Fruit fly (Drosophila melanogaster): ENCODE results near the gene CG33223.

Gene CG33223

DNA sequence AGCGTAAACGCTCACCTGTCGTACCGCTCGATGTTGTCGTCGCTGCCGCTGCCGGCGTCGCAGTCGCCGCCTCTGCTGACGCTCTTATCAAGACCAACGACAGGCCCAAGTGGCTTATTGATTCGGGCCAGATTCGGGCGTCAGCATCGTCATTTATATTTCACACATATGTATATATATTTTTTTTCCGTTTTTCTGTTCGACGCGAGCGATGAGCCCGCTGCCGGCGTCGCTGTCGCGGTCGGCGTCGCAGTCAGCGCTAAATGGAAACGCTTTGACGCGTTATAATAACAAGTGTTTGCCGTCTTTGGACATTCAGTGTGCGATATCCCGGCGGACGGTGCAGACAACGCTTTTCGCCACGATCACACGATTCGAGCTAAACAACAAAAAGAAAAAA, 18.4 kb upstream of the CG33223 start:
- TF ChIP-seq h (optimal IDR thresholded peaks at IDR 0.05) (no peak), psq (optimal IDR thresholded peaks at IDR 0.05) (no peak)

- no peak for TF ChIP-seq ttk (optimal IDR thresholded peaks at IDR 0.05)
- TF ChIP-seq Myc (optimal IDR thresholded peaks at IDR 0.05) = no peak
- no peak for TF ChIP-seq Sin3A (optimal IDR thresholded peaks at IDR 0.05)
- TF ChIP-seq insv (optimal IDR thresholded peaks at IDR 0.05) = no peak
- no peak for TF ChIP-seq h (optimal IDR thresholded peaks at IDR 0.05)
- no peak for TF ChIP-seq psq (optimal IDR thresholded peaks at IDR 0.05)
Observed at dm6 chrX:8501374-8501773, 17.7 kb upstream of the CG33223 start.

DNA sequence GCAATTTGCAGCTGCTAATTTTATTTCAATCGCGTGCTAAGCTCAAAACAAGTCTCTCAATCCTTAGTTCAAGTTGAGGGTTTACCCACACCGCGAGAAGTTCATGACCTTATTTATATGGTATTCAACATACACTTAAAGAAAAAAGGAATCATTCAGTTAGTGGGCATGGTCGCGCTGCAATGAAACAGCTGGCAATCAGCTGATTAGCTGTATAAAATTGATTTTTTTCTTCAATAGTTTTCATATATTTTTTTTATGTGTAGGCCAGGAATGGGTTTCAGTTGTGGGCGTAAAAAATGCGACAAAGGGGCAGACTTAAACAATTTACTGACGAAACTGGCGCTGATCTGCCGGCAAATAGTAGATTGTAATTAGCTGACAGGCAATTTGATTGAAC, 15.5 kb upstream of the CG33223 start:
- TF ChIP-seq psq (optimal IDR thresholded peaks at IDR 0.05) (no peak), ttk (optimal IDR thresholded peaks at IDR 0.05) (no peak), h (optimal IDR thresholded peaks at IDR 0.05) (no peak)

dm6 chrX:8497604-8498232, 14.0 kb upstream of the CG33223 start:
- no peak for TF ChIP-seq ttk (optimal IDR thresholded peaks at IDR 0.05)
- no peak for TF ChIP-seq h (optimal IDR thresholded peaks at IDR 0.05)
- no peak for TF ChIP-seq Myc (optimal IDR thresholded peaks at IDR 0.05)
- TF ChIP-seq psq (optimal IDR thresholded peaks at IDR 0.05) = no peak
- TF ChIP-seq insv (optimal IDR thresholded peaks at IDR 0.05) = no peak
- no peak for TF ChIP-seq Sin3A (optimal IDR thresholded peaks at IDR 0.05)

- no peak for TF ChIP-seq psq (optimal IDR thresholded peaks at IDR 0.05)
- no peak for TF ChIP-seq h (optimal IDR thresholded peaks at IDR 0.05)
- TF ChIP-seq ttk (optimal IDR thresholded peaks at IDR 0.05) = no peak
- TF ChIP-seq Myc (optimal IDR thresholded peaks at IDR 0.05) = no peak
- TF ChIP-seq insv (optimal IDR thresholded peaks at IDR 0.05) = no peak
- TF ChIP-seq Sin3A (optimal IDR thresholded peaks at IDR 0.05) = no peak
Observed at dm6 chrX:8496362-8496761, 12.7 kb upstream of the CG33223 start.

dm6 chrX:8493473-8493872, 9.8 kb upstream of the CG33223 start:
- TF ChIP-seq h (optimal IDR thresholded peaks at IDR 0.05) (no peak), Myc (optimal IDR thresholded peaks at IDR 0.05) (no peak), Sin3A (optimal IDR thresholded peaks at IDR 0.05) (no peak), ttk (optimal IDR thresholded peaks at IDR 0.05) (no peak), psq (optimal IDR thresholded peaks at IDR 0.05) (no peak), insv (optimal IDR thresholded peaks at IDR 0.05) (no peak)

DNA sequence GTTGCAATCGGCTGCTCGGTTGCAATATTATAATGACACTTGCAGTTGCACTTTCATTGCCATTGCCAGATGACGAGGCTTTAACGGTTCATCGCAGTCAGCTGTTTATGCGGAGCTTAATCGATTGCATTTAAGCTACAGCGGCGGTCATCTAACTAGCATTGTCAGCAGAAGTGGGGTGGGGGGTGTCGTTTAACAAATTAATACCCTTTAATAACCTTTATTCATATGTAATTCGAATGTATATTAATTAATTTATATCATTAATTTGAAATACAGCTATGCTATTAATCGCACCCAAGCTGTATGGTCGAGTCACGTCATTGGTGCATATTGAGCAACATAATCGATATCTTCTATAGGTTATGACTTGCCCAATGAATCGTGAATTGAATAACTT, 9.2 kb upstream of the CG33223 start:
- TF ChIP-seq h (optimal IDR thresholded peaks at IDR 0.05) (no peak), Sin3A (optimal IDR thresholded peaks at IDR 0.05) (no peak), ttk (optimal IDR thresholded peaks at IDR 0.05) (no peak), psq (optimal IDR thresholded peaks at IDR 0.05) (no peak), insv (optimal IDR thresholded peaks at IDR 0.05) (no peak), Myc (optimal IDR thresholded peaks at IDR 0.05) (no peak)

- peak; percentile 25 for TF ChIP-seq insv (optimal IDR thresholded peaks at IDR 0.05)
- TF ChIP-seq h (optimal IDR thresholded peaks at IDR 0.05) = peak; percentile 9
- TF ChIP-seq ttk (optimal IDR thresholded peaks at IDR 0.05) = no peak
Observed at dm6 chrX:8491452-8492046, 7.9 kb upstream of the CG33223 start.

DNA sequence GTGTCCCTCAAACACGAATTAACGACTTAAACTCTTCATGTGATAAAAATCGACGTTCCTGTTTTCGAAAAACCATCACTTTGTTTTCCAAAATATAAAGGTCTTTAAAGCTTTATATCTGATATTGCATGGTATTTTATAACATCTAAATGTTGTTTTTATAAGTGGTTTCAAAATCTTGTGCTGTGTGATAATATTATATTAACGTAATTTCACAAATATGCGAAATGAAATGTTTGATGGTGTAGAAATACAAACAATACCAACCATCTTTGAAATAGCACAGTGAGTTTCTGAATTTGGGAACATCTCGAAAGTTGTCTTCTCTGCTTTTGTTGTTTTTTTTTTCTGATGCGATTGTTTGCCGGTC, 7.3 kb upstream of the CG33223 start:
- TF ChIP-seq h (optimal IDR thresholded peaks at IDR 0.05) (no peak), ttk (optimal IDR thresholded peaks at IDR 0.05) (no peak), insv (optimal IDR thresholded peaks at IDR 0.05) (no peak), Sin3A (optimal IDR thresholded peaks at IDR 0.05) (no peak), Myc (optimal IDR thresholded peaks at IDR 0.05) (no peak), psq (optimal IDR thresholded peaks at IDR 0.05) (no peak)

DNA sequence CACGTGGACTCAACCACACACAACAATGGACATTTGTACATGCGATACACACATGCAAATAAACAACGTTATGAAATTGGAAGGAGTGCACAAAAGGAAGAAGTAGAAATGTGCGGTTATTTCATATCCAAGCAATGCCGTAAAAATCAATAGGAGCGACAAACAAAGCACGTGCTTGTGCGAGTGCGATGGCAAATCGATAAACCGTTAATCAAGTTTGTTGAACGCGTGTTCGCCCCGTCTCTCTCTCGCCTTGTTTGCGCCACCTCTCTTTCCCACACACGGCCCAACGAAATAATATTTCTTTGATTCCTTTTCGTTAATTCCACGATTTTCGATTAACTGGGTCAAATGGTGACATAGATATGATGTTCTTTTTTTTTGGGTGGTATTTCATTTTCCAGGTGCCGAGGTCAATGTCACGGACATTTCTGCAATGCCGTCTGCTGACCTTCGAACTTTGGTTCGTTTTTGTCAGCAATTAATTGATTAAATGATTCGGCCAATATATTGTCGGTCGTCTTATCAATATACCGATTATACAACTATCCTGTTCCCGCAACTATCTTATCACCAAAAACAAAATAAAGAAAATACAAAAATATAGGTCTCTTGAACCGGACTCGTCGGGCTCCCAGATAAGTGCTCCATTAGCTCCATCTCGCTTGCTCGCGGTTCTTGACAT, 6.7 kb upstream of the CG33223 start:
- TF ChIP-seq Myc (optimal IDR thresholded peaks at IDR 0.05) (no peak), insv (optimal IDR thresholded peaks at IDR 0.05) (no peak)

dm6 chrX:8489485-8489970, 5.8 kb upstream of the CG33223 start, which contains the start of gene otu:
Gene otu, minus strand, starts transcription at chrX:8489535.
- TF ChIP-seq Sin3A (optimal IDR thresholded peaks at IDR 0.05) = no peak
- TF ChIP-seq ttk (optimal IDR thresholded peaks at IDR 0.05) = no peak
- TF ChIP-seq Myc (optimal IDR thresholded peaks at IDR 0.05) = no peak
- TF ChIP-seq insv (optimal IDR thresholded peaks at IDR 0.05) = no peak
- TF ChIP-seq h (optimal IDR thresholded peaks at IDR 0.05) = no peak
- TF ChIP-seq psq (optimal IDR thresholded peaks at IDR 0.05) = no peak

- TF ChIP-seq Myc (optimal IDR thresholded peaks at IDR 0.05) = no peak
- TF ChIP-seq h (optimal IDR thresholded peaks at IDR 0.05) = no peak
- no peak for TF ChIP-seq insv (optimal IDR thresholded peaks at IDR 0.05)
- no peak for TF ChIP-seq psq (optimal IDR thresholded peaks at IDR 0.05)
- no peak for TF ChIP-seq Sin3A (optimal IDR thresholded peaks at IDR 0.05)
- no peak for TF ChIP-seq ttk (optimal IDR thresholded peaks at IDR 0.05)
Observed at dm6 chrX:8489048-8489447, 5.4 kb upstream of the CG33223 start, which contains the start of gene CG33181. Gene CG33181, plus strand, starts transcription at chrX:8489348.

DNA sequence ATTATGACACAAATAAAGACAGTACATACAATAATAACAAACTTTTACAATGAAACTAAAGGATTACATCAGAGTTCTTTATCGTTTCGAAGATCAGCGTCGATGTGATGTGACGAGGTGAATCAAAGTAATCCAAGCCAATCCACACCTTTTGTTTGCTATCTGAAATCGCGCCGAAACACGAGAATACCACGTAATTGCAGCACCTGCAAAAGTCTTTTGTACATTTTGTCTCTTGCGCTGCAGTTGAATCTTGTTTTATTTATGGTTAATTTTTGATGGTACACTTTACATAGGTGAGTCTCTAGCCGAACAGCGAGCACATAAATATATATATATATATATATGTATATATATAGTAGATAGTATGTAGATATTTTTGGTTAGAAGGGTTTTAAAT, 1.1 kb upstream of the CG33223 start:
- TF ChIP-seq h (optimal IDR thresholded peaks at IDR 0.05) = no peak
- no peak for TF ChIP-seq psq (optimal IDR thresholded peaks at IDR 0.05)
- no peak for TF ChIP-seq Myc (optimal IDR thresholded peaks at IDR 0.05)
- no peak for TF ChIP-seq insv (optimal IDR thresholded peaks at IDR 0.05)
- TF ChIP-seq ttk (optimal IDR thresholded peaks at IDR 0.05) = no peak
- TF ChIP-seq Sin3A (optimal IDR thresholded peaks at IDR 0.05) = no peak

Measured in Kc167 (cell line).